Worm (Caenorhabditis elegans): ENCODE measurements around the gene T02G5.14.

Gene T02G5.14

ce11 chrII:7115638-7116037, 31.5 kb downstream of the T02G5.14 start, which contains the start of gene cutl-5:
TSS of gene cutl-5 (minus strand) at chrII:7115906.
- TF ChIP-seq jun-1 (tag; optimal IDR thresholded peaks at IDR 0.05) (no peak), F16B12.6 (tag; optimal IDR thresholded peaks at IDR 0.05) (no peak), ces-1 (GFP tag; optimal IDR thresholded peaks at IDR 0.05) (no peak), ceh-82 (tag; optimal IDR thresholded peaks at IDR 0.05) (no peak), ama-1 (optimal IDR thresholded peaks at IDR 0.05) (no peak), lin-14 (GFP tag; optimal IDR thresholded peaks at IDR 0.05) (no peak), isw-1 (GFP tag; IDR thresholded peaks at IDR 0.05) (no peak), unc-130 (tag; optimal IDR thresholded peaks at IDR 0.05) (no peak), unc-98 (GFP tag; IDR thresholded peaks at IDR 0.05) (no peak)

ce11 chrII:7116350-7116749, 32.2 kb downstream of the T02G5.14 start, which contains the start of gene spon-1:
TSS of gene spon-1 (plus strand) at chrII:7116557.
- TF ChIP-seq sup-37 (GFP tag; optimal IDR thresholded peaks at IDR 0.05) (no peak), lin-14 (GFP tag; optimal IDR thresholded peaks at IDR 0.05) (no peak), ztf-4 (tag; optimal IDR thresholded peaks at IDR 0.05) (no peak), elt-3 (tag; optimal IDR thresholded peaks at IDR 0.05) (no peak), nhr-28 (tag; optimal IDR thresholded peaks at IDR 0.05) (no peak), tbx-2 (tag; optimal IDR thresholded peaks at IDR 0.05) (no peak), Y116A8C.19 (tag; optimal IDR thresholded peaks at IDR 0.05; ENCODE audit: borderline replicate concordance) (no peak), ztf-11 (tag; optimal IDR thresholded peaks at IDR 0.05) (no peak), nhr-12 (tag; optimal IDR thresholded peaks at IDR 0.05) (no peak), ama-1 (optimal IDR thresholded peaks at IDR 0.05) (no peak)

ce11 chrII:7119525-7119924, 35.4 kb downstream of the T02G5.14 start:
- TF ChIP-seq nhr-85 (tag), result no peak
- no peak for TF ChIP-seq nhr-71 (tag; optimal IDR thresholded peaks at IDR 0.05)
- TF ChIP-seq fkh-4 (tag; optimal IDR thresholded peaks at IDR 0.05; ENCODE audit: borderline replicate concordance), result no peak
- no peak for TF ChIP-seq grh-1 (GFP tag; IDR thresholded peaks at IDR 0.05)
- no peak for TF ChIP-seq elt-3 (tag; optimal IDR thresholded peaks at IDR 0.05)
- no peak for TF ChIP-seq sup-37 (GFP tag; optimal IDR thresholded peaks at IDR 0.05)
- TF ChIP-seq nhr-76 (tag; optimal IDR thresholded peaks at IDR 0.05), result no peak

- no peak for TF ChIP-seq unc-98 (GFP tag; IDR thresholded peaks at IDR 0.05)
- TF ChIP-seq pqm-1 (tag; optimal IDR thresholded peaks at IDR 0.05), result no peak
- no peak for TF ChIP-seq egl-13 (tag; optimal IDR thresholded peaks at IDR 0.05)
- no peak for TF ChIP-seq nhr-12 (tag; optimal IDR thresholded peaks at IDR 0.05)
- TF ChIP-seq blmp-1 (tag; optimal IDR thresholded peaks at IDR 0.05), result no peak
- no peak for TF ChIP-seq ceh-8 (GFP tag; optimal IDR thresholded peaks at IDR 0.05)
- TF ChIP-seq sptf-1 (tag; optimal IDR thresholded peaks at IDR 0.05), result no peak
- no peak for TF ChIP-seq lin-35 (GFP tag; optimal IDR thresholded peaks at IDR 0.05)
- no peak for TF ChIP-seq lin-39 (tag; optimal IDR thresholded peaks at IDR 0.05)
- no peak for TF ChIP-seq snu-23 (GFP tag; optimal IDR thresholded peaks at IDR 0.05)
- no peak for TF ChIP-seq xbp-1 (tag; optimal IDR thresholded peaks at IDR 0.05)
- no peak for TF ChIP-seq C04F5.9 (tag; optimal IDR thresholded peaks at IDR 0.05)
- TF ChIP-seq sox-4 (tag; optimal IDR thresholded peaks at IDR 0.05), result no peak
- no peak for TF ChIP-seq lin-13 (GFP tag; optimal IDR thresholded peaks at IDR 0.05)
Measured at ce11 chrII:7121762-7122292, 37.7 kb downstream of the T02G5.14 start, which contains the start of gene F10E7.2. TSS of gene F10E7.2 (plus strand) at chrII:7122242.

- TF ChIP-seq nhr-11 (tag; optimal IDR thresholded peaks at IDR 0.05), result no peak
- no peak for TF ChIP-seq elt-3 (tag; optimal IDR thresholded peaks at IDR 0.05)
- TF ChIP-seq alr-1 (tag; optimal IDR thresholded peaks at IDR 0.05; ENCODE audit: borderline replicate concordance), result no peak
- peak in 1 of 3 experiments; percentile 11 for TF ChIP-seq ceh-82 (tag; optimal IDR thresholded peaks at IDR 0.05)
- peak; percentile 40 for TF ChIP-seq nhr-85 (tag)
- peak; percentile 14 to 41 for TF ChIP-seq lsy-2 (tag; optimal IDR thresholded peaks at IDR 0.05)
- peak; percentile 55 for TF ChIP-seq nhr-47 (tag; optimal IDR thresholded peaks at IDR 0.05)
- peak in 1 of 3 experiments; percentile 15 for TF ChIP-seq dpl-1 (GFP tag; optimal IDR thresholded peaks at IDR 0.05)
- TF ChIP-seq nhr-71 (tag; optimal IDR thresholded peaks at IDR 0.05), result peak; percentile 19
- TF ChIP-seq unc-86 (tag; optimal IDR thresholded peaks at IDR 0.05), result peak; percentile 37
- TF ChIP-seq hlh-17 (GFP tag; optimal IDR thresholded peaks at IDR 0.05; ENCODE audit: borderline replicate concordance), result no peak
- TF ChIP-seq egl-13 (tag; optimal IDR thresholded peaks at IDR 0.05), result peak; percentile 38
- no peak for TF ChIP-seq lin-14 (GFP tag; optimal IDR thresholded peaks at IDR 0.05)
- TF ChIP-seq swsn-7 (tag; optimal IDR thresholded peaks at IDR 0.05), result peak; percentile 16
- peak; percentile 11 for TF ChIP-seq lin-15B (tag; optimal IDR thresholded peaks at IDR 0.05)
- TF ChIP-seq hpl-2 (GFP tag; optimal IDR thresholded peaks at IDR 0.05), result no peak
Measured at ce11 chrII:7122661-7123418, 38.7 kb downstream of the T02G5.14 start, which contains the start of gene F10E7.11. TSS of gene F10E7.11 (minus strand) at chrII:7122892.

Measured in whole organism, L1 larva.